Worm (Caenorhabditis elegans) whole organism, L2 larva: Measurements from ENCODE around the gene npr-39.
A peak's percentile ranks its signal among the peaks of the same experiment; 100 is the strongest.

Experiments used
- egl-27 ChIP-seq: sonication (generic microtip); optimal IDR thresholded peaks from 3 replicates; lab custom pipeline; 2017; ENCODE audit warnings: missing biosample characterization, missing genetic modification reagents, missing genetic modification characterization
- lin-13 ChIP-seq: fragments of 150-350 bp; optimal IDR thresholded peaks from 2 replicates; lab custom pipeline; 2014; ENCODE audit warnings: missing biosample characterization, missing genetic modification reagents, missing genetic modification characterization
- lsy-2 ChIP-seq, 2 experiments: fragments of 150-350 bp in 1 of 2; sonication (generic microtip) in 1 of 2; optimal IDR thresholded peaks; 2 replicates each; lab custom pipeline; 2014 to 2017; ENCODE audit warnings: missing biosample characterization in 2 of 2, missing genetic modification characterization in 2 of 2
- nhr-10 ChIP-seq: sonication (generic microtip); optimal IDR thresholded peaks from 2 replicates; lab custom pipeline; 2017; ENCODE audit warnings: missing biosample characterization, missing genetic modification characterization
- nhr-129 ChIP-seq: fragments of 150-350 bp; optimal IDR thresholded peaks from 2 replicates; lab custom pipeline; 2014; ENCODE audit warnings: missing biosample characterization, missing genetic modification characterization
- nhr-237 ChIP-seq: fragments of 150-350 bp; optimal IDR thresholded peaks from 2 replicates; lab custom pipeline; 2014; ENCODE audit warnings: missing biosample characterization, missing genetic modification characterization
- skn-1 ChIP-seq: sonication (generic microtip); optimal IDR thresholded peaks from 2 replicates; lab custom pipeline; 2017; ENCODE audit warnings: missing biosample characterization, missing genetic modification characterization
- snpc-4 ChIP-seq: fragments of 150-350 bp; optimal IDR thresholded peaks from 2 replicates; lab custom pipeline; 2014; ENCODE audit warnings: missing biosample characterization, missing genetic modification characterization
- unc-55 ChIP-seq: fragments of 150-350 bp; sonication (generic microtip); optimal IDR thresholded peaks from 3 replicates; lab custom pipeline; 2014; ENCODE audit warnings: missing biosample characterization, missing genetic modification reagents, missing genetic modification characterization

DNA sequence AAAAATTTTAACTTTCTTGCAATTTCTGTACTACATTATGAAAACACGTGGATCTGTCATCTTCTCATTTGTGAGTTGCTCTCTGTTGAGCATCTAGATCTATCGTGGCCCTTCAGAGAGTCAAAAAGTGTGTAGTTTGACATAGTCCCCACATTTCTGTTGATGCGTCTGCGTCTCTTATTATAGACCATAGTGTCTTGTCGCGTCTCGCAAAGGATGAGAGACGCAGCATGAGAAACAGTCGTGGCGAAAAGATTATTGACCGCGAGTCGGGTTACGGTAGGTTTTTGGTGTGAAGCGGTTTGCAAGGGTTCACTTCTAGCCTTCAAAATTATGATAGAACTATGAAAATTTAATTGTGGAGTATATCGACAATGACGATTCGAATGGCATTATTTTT, 24.6 kb upstream of the npr-39 start:
- peak; percentile 74 for TF ChIP-seq unc-55
- no peak for TF ChIP-seq snpc-4 (tag; lab: Kevin White, UChicago)
- TF ChIP-seq nhr-237 (tag; lab: Kevin White, UChicago), result no peak
- TF ChIP-seq nhr-129 (tag; lab: Kevin White, UChicago), result peak; percentile 80
- TF ChIP-seq egl-27 (tag; lab: Kevin White, UChicago), result peak; percentile 71
- TF ChIP-seq nhr-10 (tag; lab: Kevin White, UChicago), result peak; percentile 8
- peak; percentile 40 for TF ChIP-seq lin-13 (GFP tag; lab: Kevin White, UChicago)
- peak; percentile 89 to 98 for TF ChIP-seq lsy-2 (tag; optimal IDR thresholded peaks at IDR 0.05; lab: Kevin White, UChicago)
- TF ChIP-seq skn-1 (tag; lab: Kevin White, UChicago), result no peak
